Fruit fly (Drosophila melanogaster) whole organism, embryonic: ENCODE data around the gene CG2493.

Source experiments
- Aef1 ChIP-seq: fragments of 200-800 bp; sonication (Bioruptor generic); IDR thresholded peaks from 3 replicates; pipeline ENCODE4 v1.3.6; 2022; ENCODE audit warnings: missing biosample characterization, missing genetic modification characterization
- Atf3 ChIP-seq: fragments of 200-800 bp; sonication (Bioruptor generic); optimal IDR thresholded peaks from 3 replicates; lab custom pipeline; 2016; ENCODE audit warnings: missing biosample characterization, missing genetic modification characterization
- Bdp1 ChIP-seq: fragments of 200-800 bp; sonication (Bioruptor generic); optimal IDR thresholded peaks from 3 replicates; lab custom pipeline; 2016; ENCODE audit warnings: missing biosample characterization, missing genetic modification characterization
- CG10431 ChIP-seq: fragments of 200-800 bp; sonication (Bioruptor generic); optimal IDR thresholded peaks from 3 replicates; lab custom pipeline; 2018; ENCODE audit warnings: missing biosample characterization, mild to moderate bottlenecking, missing genetic modification characterization
- CG10543 ChIP-seq: fragments of 200-800 bp; sonication (Bioruptor generic); optimal IDR thresholded peaks from 3 replicates; lab custom pipeline; 2017; ENCODE audit warnings: missing biosample characterization, mild to moderate bottlenecking, missing genetic modification characterization, moderate library complexity
- CG11247 ChIP-seq: fragments of 200-800 bp; sonication (Bioruptor generic); IDR thresholded peaks from 2 replicates; pipeline ENCODE4 v1.3.6; 2022; ENCODE audit warnings: missing biosample characterization, missing genetic modification characterization
- CG13296 ChIP-seq: fragments of 200-800 bp; sonication (Bioruptor generic); optimal IDR thresholded peaks from 3 replicates; lab custom pipeline; 2018; ENCODE audit warnings: missing biosample characterization, mild to moderate bottlenecking, missing genetic modification characterization
- CG1529 ChIP-seq: fragments of 200-800 bp; sonication (Bioruptor generic); optimal IDR thresholded peaks from 3 replicates; lab custom pipeline; 2018; ENCODE audit warnings: missing biosample characterization, missing genetic modification characterization
- CG15601 ChIP-seq: fragments of 200-800 bp; sonication (Bioruptor generic); optimal IDR thresholded peaks from 3 replicates; lab custom pipeline; 2019; ENCODE audit warnings: missing biosample characterization, mild to moderate bottlenecking, missing genetic modification characterization, moderate library complexity
- CG1602 ChIP-seq: fragments of 200-800 bp; sonication (Bioruptor generic); optimal IDR thresholded peaks from 3 replicates; lab custom pipeline; 2016; ENCODE audit warnings: missing biosample characterization, missing genetic modification characterization
- CG18599 ChIP-seq: fragments of 200-800 bp; sonication (Bioruptor generic); optimal IDR thresholded peaks from 3 replicates; lab custom pipeline; 2017; ENCODE audit warnings: missing biosample characterization, missing genetic modification characterization, mild to moderate bottlenecking, moderate library complexity, missing genetic modification reagents
- CG2199 ChIP-seq: fragments of 200-800 bp; sonication (Bioruptor generic); IDR thresholded peaks from 3 replicates; pipeline ENCODE4 v1.3.6; 2022; ENCODE audit warnings: missing biosample characterization, missing genetic modification characterization
- CG2678 ChIP-seq: fragments of 200-800 bp; sonication (Bioruptor generic); optimal IDR thresholded peaks from 3 replicates; lab custom pipeline; 2019; ENCODE audit warnings: missing biosample characterization, mild to moderate bottlenecking, missing genetic modification characterization, moderate library complexity
- CG34376 ChIP-seq: fragments of 200-800 bp; sonication (Bioruptor generic); optimal IDR thresholded peaks from 2 replicates; lab custom pipeline; 2018; ENCODE audit warnings: missing biosample characterization, mild to moderate bottlenecking, missing genetic modification characterization
- CG4404 ChIP-seq: fragments of 200-800 bp; sonication (Bioruptor generic); IDR thresholded peaks from 2 replicates; pipeline ENCODE4 v1.3.6; 2022; ENCODE audit warnings: missing biosample characterization, missing genetic modification characterization
- CG4854 ChIP-seq: fragments of 200-800 bp; sonication (Bioruptor generic); optimal IDR thresholded peaks from 2 replicates; lab custom pipeline; 2016; ENCODE audit warnings: missing biosample characterization, missing genetic modification characterization, inconsistent platforms
- CG7987 ChIP-seq: fragments of 200-800 bp; sonication (Bioruptor generic); optimal IDR thresholded peaks from 2 replicates; lab custom pipeline; 2018; ENCODE audit warnings: missing biosample characterization, mild to moderate bottlenecking, missing genetic modification characterization, moderate library complexity
- CG8478 ChIP-seq: fragments of >200 bp; optimal IDR thresholded peaks from 2 replicates; lab custom pipeline; 2018
- CG8924 ChIP-seq: fragments of 200-800 bp; optimal IDR thresholded peaks from 3 replicates; lab custom pipeline; 2019; ENCODE audit warnings: missing biosample characterization, mild to moderate bottlenecking, missing genetic modification characterization, moderate library complexity
- CG9215 ChIP-seq: fragments of 200-800 bp; sonication (Bioruptor generic); IDR thresholded peaks from 2 replicates; pipeline ENCODE4 v1.3.6; 2022; ENCODE audit warnings: missing biosample characterization, missing genetic modification characterization
- D19B ChIP-seq: fragments of 200-800 bp; sonication (Bioruptor generic); optimal IDR thresholded peaks from 2 replicates; lab custom pipeline; 2017; ENCODE audit warnings: missing biosample characterization, mild to moderate bottlenecking, missing genetic modification characterization
- Dip3 ChIP-seq: fragments of 200-800 bp; sonication (Bioruptor generic); optimal IDR thresholded peaks from 3 replicates; lab custom pipeline; 2016; ENCODE audit warnings: missing biosample characterization, missing genetic modification characterization
- Drgx ChIP-seq: fragments of 200-800 bp; sonication (Bioruptor generic); IDR thresholded peaks from 2 replicates; pipeline ENCODE4 v1.3.6; 2022; ENCODE audit warnings: missing biosample characterization, missing genetic modification characterization
- HmgD ChIP-seq: fragments of 200-800 bp; sonication (Bioruptor generic); optimal IDR thresholded peaks from 3 replicates; lab custom pipeline; 2016; ENCODE audit warnings: missing biosample characterization, missing genetic modification characterization
- Med ChIP-seq: fragments of 200-800 bp; sonication (Bioruptor generic); peaks from one replicate; lab custom pipeline; 2016; ENCODE audit warnings: missing biosample characterization, missing genetic modification characterization, mild to moderate bottlenecking, inconsistent platforms, moderate library complexity
- NC2β ChIP-seq: fragments of 200-800 bp; sonication (Bioruptor generic); optimal IDR thresholded peaks from 2 replicates; lab custom pipeline; 2016; ENCODE audit warnings: missing biosample characterization, missing genetic modification characterization
- Optix ChIP-seq: fragments of 200-800 bp; sonication (Bioruptor generic); IDR thresholded peaks from 3 replicates; pipeline ENCODE4 v1.3.6; 2022; ENCODE audit warnings: missing biosample characterization, missing genetic modification characterization
- PHDP ChIP-seq: fragments of 200-800 bp; sonication (Bioruptor generic); optimal IDR thresholded peaks from 3 replicates; lab custom pipeline; 2018; ENCODE audit warnings: missing biosample characterization, mild to moderate bottlenecking, missing genetic modification characterization, moderate library complexity
- Ravus ChIP-seq: fragments of 200-800 bp; sonication (Bioruptor generic); IDR thresholded peaks from 2 replicates; pipeline ENCODE4 v1.3.6; 2022; ENCODE audit warnings: missing biosample characterization, missing genetic modification characterization
- TFAM ChIP-seq: fragments of 200-800 bp; sonication (Bioruptor generic); optimal IDR thresholded peaks from 2 replicates; lab custom pipeline; 2017; ENCODE audit warnings: missing biosample characterization, missing genetic modification characterization, inconsistent platforms
- Usf ChIP-seq: fragments of 200-800 bp; sonication (Bioruptor generic); optimal IDR thresholded peaks from 2 replicates; lab custom pipeline; 2017; ENCODE audit warnings: missing genotype, missing biosample characterization, missing genetic modification characterization
- Xrp1 ChIP-seq: fragments of 200-800 bp; sonication (Bioruptor generic); IDR thresholded peaks from 2 replicates; pipeline ENCODE4 v1.3.6; 2022; ENCODE audit warnings: missing biosample characterization, missing genetic modification characterization
- ato ChIP-seq: fragments of 200-800 bp; sonication (Bioruptor generic); IDR thresholded peaks from 2 replicates; pipeline ENCODE4 v1.3.6; 2022; ENCODE audit warnings: missing biosample characterization, missing genetic modification characterization; ENCODE audit not compliant: partially characterized antibody
- az2 ChIP-seq: fragments of 200-800 bp; sonication (Bioruptor generic); optimal IDR thresholded peaks from 3 replicates; lab custom pipeline; 2016; ENCODE audit warnings: missing biosample characterization, missing genetic modification characterization
- bab2 ChIP-seq: fragments of 200-800 bp; sonication (Bioruptor generic); optimal IDR thresholded peaks from 2 replicates; lab custom pipeline; 2016; ENCODE audit warnings: missing biosample characterization, missing genetic modification characterization
- btn ChIP-seq: fragments of 200-800 bp; sonication (Bioruptor generic); optimal IDR thresholded peaks from 2 replicates; lab custom pipeline; 2016; ENCODE audit warnings: missing biosample characterization, missing genetic modification characterization
- dm ChIP-seq: fragments of 200-800 bp; sonication (Bioruptor generic); optimal IDR thresholded peaks from 3 replicates; lab custom pipeline; 2016; ENCODE audit warnings: missing biosample characterization, missing genetic modification characterization
- ftz-f1 ChIP-seq: fragments of 200-800 bp; sonication (Bioruptor generic); optimal IDR thresholded peaks from 2 replicates; lab custom pipeline; 2016; ENCODE audit warnings: missing biosample characterization, missing genetic modification characterization
- grn ChIP-seq: fragments of 200-800 bp; sonication (Bioruptor generic); optimal IDR thresholded peaks from 3 replicates; lab custom pipeline; 2017; ENCODE audit warnings: missing biosample characterization, missing genetic modification characterization
- hkb ChIP-seq, 2 experiments: fragments of 200-800 bp in 1 of 2; fragments of >200 bp in 1 of 2; sonication (Bioruptor generic) in 1 of 2; IDR thresholded peaks in 1 of 2; optimal IDR thresholded peaks in 1 of 2; 2 replicates each; pipeline versions ENCODE4 v1.3.6 to Lab custom; 2017 to 2022; ENCODE audit warnings: missing biosample characterization in 1 of 2, missing genetic modification characterization in 1 of 2
- hth ChIP-seq: fragments of >200 bp; optimal IDR thresholded peaks from 2 replicates; lab custom pipeline; 2017; ENCODE audit warnings: inconsistent platforms
- ken ChIP-seq: fragments of 200-800 bp; sonication (Bioruptor generic); IDR thresholded peaks from 3 replicates; pipeline ENCODE4 v1.3.6; 2022; ENCODE audit warnings: missing biosample characterization, missing genetic modification characterization
- klu ChIP-seq: fragments of 200-800 bp; sonication (Bioruptor generic); IDR thresholded peaks from 2 replicates; pipeline ENCODE4 v1.3.6; 2022; ENCODE audit warnings: missing biosample characterization, missing genetic modification characterization
- lov ChIP-seq, 2 experiments: fragments of 200-800 bp in 1 of 2; fragments of >200 bp in 1 of 2; sonication (Bioruptor generic) in 1 of 2; IDR thresholded peaks in 1 of 2; optimal IDR thresholded peaks in 1 of 2; 2 replicates in 1 of 2; 3 replicates in 1 of 2; pipeline versions ENCODE4 v1.3.6 to Lab custom; 2017 to 2022; ENCODE audit warnings: missing biosample characterization in 1 of 2, missing genetic modification characterization in 1 of 2
- luna ChIP-seq: fragments of 200-800 bp; sonication (Bioruptor generic); optimal IDR thresholded peaks from 2 replicates; lab custom pipeline; 2016; ENCODE audit warnings: missing biosample characterization, missing genetic modification characterization
- mam ChIP-seq: fragments of 200-800 bp; sonication (Bioruptor generic); optimal IDR thresholded peaks from 3 replicates; lab custom pipeline; 2016; ENCODE audit warnings: missing biosample characterization, missing genetic modification characterization
- pita ChIP-seq: fragments of 200-800 bp; sonication (Bioruptor generic); optimal IDR thresholded peaks from 2 replicates; lab custom pipeline; 2017; ENCODE audit warnings: missing biosample characterization, mild to moderate bottlenecking, missing genetic modification characterization
- pros ChIP-seq: fragments of 200-800 bp; sonication (Bioruptor generic); optimal IDR thresholded peaks from 3 replicates; lab custom pipeline; 2019; ENCODE audit warnings: missing biosample characterization, mild to moderate bottlenecking, missing genetic modification characterization, moderate library complexity
- tap ChIP-seq: fragments of 200-800 bp; optimal IDR thresholded peaks from 3 replicates; lab custom pipeline; 2019; ENCODE audit warnings: missing biosample characterization, mild to moderate bottlenecking, missing genetic modification characterization, moderate library complexity
- tna ChIP-seq: fragments of 200-800 bp; sonication (Bioruptor generic); IDR thresholded peaks from 2 replicates; pipeline ENCODE4 v1.3.6; 2022; ENCODE audit warnings: missing biosample characterization, missing genetic modification characterization; ENCODE audit not compliant: partially characterized antibody
- wdn ChIP-seq: fragments of 200-800 bp; sonication (Bioruptor generic); IDR thresholded peaks from 2 replicates; pipeline ENCODE4 v1.3.6; 2022; ENCODE audit warnings: missing biosample characterization, missing genetic modification characterization

CG2493 gene

dm6 chr2L:20478549-20479238, 15.4 kb upstream of the CG2493 start (continued):
- TF ChIP-seq CG1529 = no peak
- no peak for TF ChIP-seq pros (GFP tag; lab: Kevin White, UChicago)
- TF ChIP-seq tap = no peak
- peak; percentile 39 for TF ChIP-seq PHDP (tag; lab: Kevin White, UChicago)
- no peak for TF ChIP-seq dm
- TF ChIP-seq CG10543 = no peak
- TF ChIP-seq mam (GFP tag; lab: Kevin White, UChicago) = no peak
- TF ChIP-seq Xrp1 (GFP tag; lab: Robert Waterston, UW) = peak; percentile 32; the same call in 1 of the 2 replicates
- no peak for TF ChIP-seq CG2199
- peak; percentile 6 for TF ChIP-seq az2 (GFP tag; lab: Kevin White, UChicago)
- TF ChIP-seq Med (GFP tag; lab: Kevin White, UChicago) = peak; percentile 46
- TF ChIP-seq Ravus = no peak
- no peak for TF ChIP-seq btn (GFP tag; lab: Kevin White, UChicago)
- peak; percentile 44 for TF ChIP-seq CG15601
- TF ChIP-seq Dip3 (GFP tag; lab: Kevin White, UChicago) = no peak
- TF ChIP-seq TFAM = no peak
- TF ChIP-seq CG7987 (GFP tag; lab: Kevin White, UChicago) = no peak
- TF ChIP-seq Usf (GFP tag; lab: Kevin White, UChicago) = no peak
- TF ChIP-seq Optix (GFP tag; lab: Robert Waterston, UW) = no peak
- TF ChIP-seq CG1602 (GFP tag; lab: Kevin White, UChicago) = peak; percentile 7
- no peak for TF ChIP-seq CG4854 (GFP tag; lab: Kevin White, UChicago)
- no peak for TF ChIP-seq hkb (optimal IDR thresholded peaks at IDR 0.05; lab: Kevin White, UChicago)
- no peak for TF ChIP-seq hkb (GFP tag; IDR thresholded peaks at IDR 0.05; lab: Robert Waterston, UW)
- peak; percentile 8 for TF ChIP-seq CG8924 (tag; lab: Kevin White, UChicago)
- no peak for TF ChIP-seq wdn
- TF ChIP-seq lov (optimal IDR thresholded peaks at IDR 0.05; lab: Kevin White, UChicago) = no peak
- TF ChIP-seq lov (GFP tag; IDR thresholded peaks at IDR 0.05; lab: Robert Waterston, UW) = no peak
- TF ChIP-seq CG13296 (GFP tag; lab: Kevin White, UChicago) = no peak
- TF ChIP-seq hth (lab: Kevin White, UChicago) = no peak
- TF ChIP-seq Aef1 (GFP tag; lab: Robert Waterston, UW) = no peak; the same call in 2 of the 3 replicates
- peak; percentile 35; the same call in 1 of the 2 replicates for TF ChIP-seq Drgx (GFP tag; lab: Robert Waterston, UW)
- no peak for TF ChIP-seq CG11247 (GFP tag; lab: Robert Waterston, UW)
- TF ChIP-seq klu (GFP tag; lab: Robert Waterston, UW) = no peak
- peak; percentile 64 for TF ChIP-seq D19B (GFP tag; lab: Kevin White, UChicago)
- no peak for TF ChIP-seq HmgD (GFP tag; lab: Kevin White, UChicago)
- no peak for TF ChIP-seq grn
- TF ChIP-seq CG34376 (GFP tag; lab: Kevin White, UChicago) = no peak
- no peak for TF ChIP-seq bab2
- no peak for TF ChIP-seq luna (GFP tag; lab: Kevin White, UChicago)
- no peak for TF ChIP-seq tna (GFP tag; lab: Robert Waterston, UW)
- TF ChIP-seq pita (GFP tag; lab: Kevin White, UChicago) = no peak
- no peak for TF ChIP-seq ken (GFP tag; lab: Robert Waterston, UW)
- no peak for TF ChIP-seq ftz-f1 (GFP tag; lab: Kevin White, UChicago)
- no peak for TF ChIP-seq Bdp1
- TF ChIP-seq CG4404 (GFP tag; lab: Robert Waterston, UW) = no peak
- no peak for TF ChIP-seq CG8478 (lab: Kevin White, UChicago)
- TF ChIP-seq ato (GFP tag; lab: Robert Waterston, UW) = no peak
- TF ChIP-seq CG9215 (GFP tag; lab: Robert Waterston, UW) = no peak
- TF ChIP-seq NC2β (GFP tag; lab: Kevin White, UChicago) = no peak
- TF ChIP-seq CG2678 = peak; percentile 41
- no peak for TF ChIP-seq Atf3
- TF ChIP-seq CG18599 (GFP tag; lab: Kevin White, UChicago) = no peak
- no peak for TF ChIP-seq CG10431
